Worm (Caenorhabditis elegans) whole organism, young adult: ENCODE measurements around the gene B0280.17.
A peak's percentile ranks its signal among the peaks of the same experiment; 100 is the strongest.

Experiments used
- F52B5.7 ChIP-seq: sonication (generic microtip); optimal IDR thresholded peaks from 2 replicates; lab custom pipeline; 2016; ENCODE audit warnings: mild to moderate bottlenecking, missing genetic modification characterization, missing compliant biosample characterization
- F55B11.4 ChIP-seq: sonication (generic microtip); optimal IDR thresholded peaks from 2 replicates; lab custom pipeline; 2016; ENCODE audit warnings: missing compliant biosample characterization, missing genetic modification characterization, borderline replicate concordance; ENCODE audit not compliant: insufficient read depth
- F57C9.4 ChIP-seq: sonication (generic microtip); optimal IDR thresholded peaks from 2 replicates; lab custom pipeline; 2017; ENCODE audit warnings: mild to moderate bottlenecking, missing genetic modification characterization, missing compliant biosample characterization
- K11D2.4 ChIP-seq: fragments of 200-800 bp; sonication (Bioruptor generic); IDR thresholded peaks from 2 replicates; pipeline ENCODE4 v1.3.6; 2022; ENCODE audit warnings: missing genetic modification reagents, missing genetic modification characterization, missing compliant biosample characterization
- T07F8.4 ChIP-seq: sonication (generic microtip); optimal IDR thresholded peaks from 2 replicates; lab custom pipeline; 2016; ENCODE audit warnings: mild to moderate bottlenecking, missing genetic modification characterization, moderate library complexity, missing compliant biosample characterization
- T26A5.8 ChIP-seq: sonication (generic microtip); optimal IDR thresholded peaks from 2 replicates; lab custom pipeline; 2016; ENCODE audit warnings: missing genetic modification characterization, missing compliant biosample characterization
- Y53G8AR.9 ChIP-seq: fragments of 200-800 bp; sonication (Bioruptor generic); conservative IDR thresholded peaks from 2 replicates; pipeline ENCODE4 v1.3.6; 2022; ENCODE audit warnings: missing genetic modification reagents, missing genetic modification characterization, missing compliant biosample characterization
- Y56A3A.18 ChIP-seq: fragments of 200-800 bp; sonication (Bioruptor generic); IDR thresholded peaks from 2 replicates; pipeline ENCODE4 v1.3.6; 2022; ENCODE audit warnings: missing genetic modification reagents, missing genetic modification characterization, missing compliant biosample characterization
- Y67H2A.10 ChIP-seq: fragments of 200-800 bp; sonication (Bioruptor generic); conservative IDR thresholded peaks from 2 replicates; pipeline ENCODE4 v1.3.6; 2022; ENCODE audit warnings: missing genetic modification reagents, missing genetic modification characterization, missing compliant biosample characterization
- ama-1 ChIP-seq, 3 experiments: fragments of 150-350 bp in 1 of 3; sonication (generic microtip) in 2 of 3; optimal IDR thresholded peaks; 2 replicates each; lab custom pipeline; 2014 to 2018; ENCODE audit warnings: missing biosample characterization in 2 of 3, missing genetic modification characterization in 2 of 3, missing genetic modification reagents in 2 of 3
- atf-7 ChIP-seq: sonication (generic microtip); optimal IDR thresholded peaks from 2 replicates; lab custom pipeline; 2017; ENCODE audit warnings: mild to moderate bottlenecking, missing genetic modification characterization, missing compliant biosample characterization
- athp-1 ChIP-seq: sonication (generic microtip); optimal IDR thresholded peaks from 2 replicates; lab custom pipeline; 2017; ENCODE audit warnings: mild to moderate bottlenecking, missing genetic modification characterization, missing compliant biosample characterization
- attf-5 ChIP-seq: fragments of 200-800 bp; sonication (Bioruptor generic); optimal IDR thresholded peaks from 2 replicates; lab custom pipeline; 2018; ENCODE audit warnings: mild to moderate bottlenecking, missing genetic modification characterization, missing compliant biosample characterization
- attf-6 ChIP-seq: fragments of 200-800 bp; sonication (Bioruptor generic); IDR thresholded peaks from 2 replicates; pipeline ENCODE4 v1.3.6; 2022; ENCODE audit warnings: missing genetic modification reagents, missing genetic modification characterization, missing compliant biosample characterization
- ccch-3 ChIP-seq: fragments of 200-800 bp; sonication (Bioruptor generic); optimal IDR thresholded peaks from 2 replicates; lab custom pipeline; 2018; ENCODE audit warnings: mild to moderate bottlenecking, missing genetic modification characterization, missing compliant biosample characterization
- cebp-2 ChIP-seq: fragments of 200-800 bp; sonication (Bioruptor generic); IDR thresholded peaks from 2 replicates; pipeline ENCODE4 v1.3.6; 2022; ENCODE audit warnings: missing genetic modification characterization, missing compliant biosample characterization
- ceh-100 ChIP-seq: fragments of 200-800 bp; sonication (Bioruptor generic); IDR thresholded peaks from 2 replicates; pipeline ENCODE4 v1.3.6; 2022; ENCODE audit warnings: missing genetic modification reagents, missing genetic modification characterization, missing compliant biosample characterization
- ceh-27 ChIP-seq: fragments of 200-800 bp; sonication (Bioruptor generic); optimal IDR thresholded peaks from 2 replicates; lab custom pipeline; 2018; ENCODE audit warnings: mild to moderate bottlenecking, missing genetic modification characterization, moderate library complexity, missing compliant biosample characterization
- ceh-40 ChIP-seq: fragments of 200-800 bp; sonication (Bioruptor generic); IDR thresholded peaks from 2 replicates; pipeline ENCODE4 v1.3.6; 2022; ENCODE audit warnings: missing genetic modification characterization, missing compliant biosample characterization
- chd-7 ChIP-seq: sonication (generic microtip); optimal IDR thresholded peaks from 2 replicates; lab custom pipeline; 2016; ENCODE audit warnings: mild to moderate bottlenecking, missing genetic modification characterization, moderate library complexity, missing compliant biosample characterization
- dox-1 ChIP-seq: fragments of 200-800 bp; sonication (Bioruptor generic); IDR thresholded peaks from 2 replicates; pipeline ENCODE4 v1.3.6; 2022; ENCODE audit warnings: missing genetic modification reagents, missing genetic modification characterization, missing compliant biosample characterization
- dpl-1 ChIP-seq: fragments of 150-350 bp; optimal IDR thresholded peaks from 2 replicates; lab custom pipeline; 2014; ENCODE audit warnings: missing biosample characterization, missing genetic modification reagents, missing genetic modification characterization
- egrh-3 ChIP-seq: fragments of 200-800 bp; sonication (Bioruptor generic); IDR thresholded peaks from 2 replicates; pipeline ENCODE4 v1.3.6; 2022; ENCODE audit warnings: missing genetic modification reagents, missing genetic modification characterization, missing compliant biosample characterization
- ekl-4 ChIP-seq: fragments of 200-800 bp; sonication (Bioruptor generic); IDR thresholded peaks from 2 replicates; pipeline ENCODE4 v1.3.6; 2022; ENCODE audit warnings: missing genetic modification reagents, missing genetic modification characterization, missing compliant biosample characterization
- ets-4 ChIP-seq: fragments of 200-800 bp; sonication (Bioruptor generic); optimal IDR thresholded peaks from 2 replicates; lab custom pipeline; 2018; ENCODE audit warnings: mild to moderate bottlenecking, missing genetic modification characterization, missing compliant biosample characterization
- fkh-3 ChIP-seq: sonication (generic microtip); optimal IDR thresholded peaks from 2 replicates; lab custom pipeline; 2016; ENCODE audit warnings: mild to moderate bottlenecking, missing genetic modification characterization, missing compliant biosample characterization
- gei-17 ChIP-seq: fragments of 200-800 bp; sonication (Bioruptor generic); optimal IDR thresholded peaks from 2 replicates; lab custom pipeline; 2018; ENCODE audit warnings: mild to moderate bottlenecking, missing genetic modification characterization, missing compliant biosample characterization
- hmg-20 ChIP-seq: fragments of 200-800 bp; sonication (Bioruptor generic); IDR thresholded peaks from 2 replicates; pipeline ENCODE4 v1.3.6; 2022; ENCODE audit warnings: missing genetic modification reagents, missing genetic modification characterization, missing compliant biosample characterization
- hrde-1 ChIP-seq: sonication (generic microtip); optimal IDR thresholded peaks from 2 replicates; lab custom pipeline; 2016; ENCODE audit warnings: missing genetic modification characterization, mild to moderate bottlenecking, missing compliant biosample characterization, moderate library complexity, missing genotype, missing genetic modification reagents, borderline replicate concordance
- hsf-1 ChIP-seq: fragments of 200-800 bp; sonication (Bioruptor generic); IDR thresholded peaks from 2 replicates; pipeline ENCODE4 v1.3.6; 2022; ENCODE audit warnings: missing genetic modification reagents, missing genetic modification characterization, missing compliant biosample characterization
- lag-1 ChIP-seq: fragments of 200-800 bp; sonication (Bioruptor generic); IDR thresholded peaks from 2 replicates; pipeline ENCODE4 v1.3.6; 2022; ENCODE audit warnings: missing genetic modification reagents, missing genetic modification characterization, missing compliant biosample characterization
- let-607 ChIP-seq, 2 experiments: fragments of 200-800 bp in 1 of 2; sonication (Bioruptor generic) in 1 of 2; sonication (generic microtip) in 1 of 2; optimal IDR thresholded peaks; 2 replicates each; lab custom pipeline; 2016 to 2018; ENCODE audit warnings: mild to moderate bottlenecking in 2 of 2, missing compliant biosample characterization in 2 of 2, missing genetic modification characterization in 2 of 2, moderate library complexity in 2 of 2, missing genotype in 1 of 2
- lin-40 ChIP-seq: sonication (generic microtip); optimal IDR thresholded peaks from 2 replicates; lab custom pipeline; 2016; ENCODE audit warnings: missing genetic modification characterization, mild to moderate bottlenecking, missing compliant biosample characterization, missing genotype, missing genetic modification reagents
- lin-54 ChIP-seq: fragments of 200-800 bp; sonication (Bioruptor generic); optimal IDR thresholded peaks from 2 replicates; lab custom pipeline; 2018; ENCODE audit warnings: mild to moderate bottlenecking, missing genetic modification characterization, missing compliant biosample characterization
- lsy-27 ChIP-seq: sonication (generic microtip); optimal IDR thresholded peaks from 2 replicates; lab custom pipeline; 2017; ENCODE audit warnings: missing genetic modification characterization, mild to moderate bottlenecking, missing compliant biosample characterization, antibody characterized with exemption, missing genotype, borderline replicate concordance; ENCODE audit not compliant: insufficient read depth
- mxl-1 ChIP-seq: sonication (generic microtip); optimal IDR thresholded peaks from 2 replicates; lab custom pipeline; 2016; ENCODE audit warnings: missing genetic modification characterization, missing compliant biosample characterization
- nfya-1 ChIP-seq: sonication (generic microtip); optimal IDR thresholded peaks from 2 replicates; lab custom pipeline; 2017; ENCODE audit warnings: antibody characterized with exemption, missing compliant biosample characterization, missing genetic modification characterization, borderline replicate concordance; ENCODE audit not compliant: insufficient read depth
- nfyb-1 ChIP-seq: fragments of 200-800 bp; sonication (Bioruptor generic); IDR thresholded peaks from 2 replicates; pipeline ENCODE4 v1.3.6; 2022; ENCODE audit warnings: missing genetic modification reagents, missing genetic modification characterization, missing compliant biosample characterization
- nhr-120 ChIP-seq: fragments of 200-800 bp; sonication (Bioruptor generic); IDR thresholded peaks from 2 replicates; pipeline ENCODE4 v1.3.6; 2022; ENCODE audit warnings: missing genetic modification characterization, missing compliant biosample characterization
- nhr-27 ChIP-seq: fragments of 200-800 bp; sonication (Bioruptor generic); optimal IDR thresholded peaks from 2 replicates; lab custom pipeline; 2018; ENCODE audit warnings: mild to moderate bottlenecking, missing genetic modification characterization, moderate library complexity, missing compliant biosample characterization
- rec-8 ChIP-seq, 2 experiments: sonication (generic microtip); optimal IDR thresholded peaks; 2 replicates each; lab custom pipeline; 2016; ENCODE audit warnings: mild to moderate bottlenecking in 2 of 2, missing genetic modification characterization in 2 of 2, missing genetic modification reagents in 2 of 2, missing genotype in 2 of 2, missing biosample characterization in 1 of 2, missing compliant biosample characterization in 1 of 2, moderate library complexity in 1 of 2
- rpc-1 ChIP-seq, 2 experiments: fragments of 150-350 bp in 1 of 2; sonication (generic microtip) in 1 of 2; optimal IDR thresholded peaks; 2 replicates each; lab custom pipeline; 2014 to 2018; ENCODE audit warnings: missing biosample characterization in 1 of 2, missing genetic modification characterization in 1 of 2, missing genetic modification reagents in 1 of 2, missing genotype in 1 of 2
- snpc-1.1 ChIP-seq: sonication (generic microtip); optimal IDR thresholded peaks from 2 replicates; lab custom pipeline; 2017; ENCODE audit warnings: missing genetic modification characterization, mild to moderate bottlenecking, missing compliant biosample characterization, antibody characterized with exemption, moderate library complexity, missing genotype, missing genetic modification reagents; ENCODE audit not compliant: insufficient read depth
- snpc-4 ChIP-seq, 5 experiments: fragments of 150-350 bp in 1 of 5; sonication (generic microtip) in 4 of 5; optimal IDR thresholded peaks; 2 replicates each; lab custom pipeline; 2014 to 2018; ENCODE audit warnings: missing genetic modification characterization in 5 of 5, missing biosample characterization in 3 of 5, antibody characterized with exemption in 2 of 5, mild to moderate bottlenecking in 2 of 5, missing compliant biosample characterization in 2 of 5, missing genotype in 2 of 5, moderate library complexity in 2 of 5, missing genetic modification reagents in 1 of 5
- sptf-2 ChIP-seq: fragments of 200-800 bp; sonication (Bioruptor generic); optimal IDR thresholded peaks from 2 replicates; lab custom pipeline; 2018; ENCODE audit warnings: mild to moderate bottlenecking, missing genetic modification characterization, missing compliant biosample characterization
- zfh-2 ChIP-seq: fragments of 200-800 bp; sonication (Bioruptor generic); conservative IDR thresholded peaks from 2 replicates; pipeline ENCODE4 v1.3.6; 2022; ENCODE audit warnings: missing genetic modification reagents, missing genetic modification characterization, missing compliant biosample characterization

B0280.17 gene

ce11 chrIII:7165816-7166229, 29.9 kb upstream of the B0280.17 start (continued):
- TF ChIP-seq ekl-4 (no peak), zfh-2 (no peak), ceh-100 (GFP tag; lab: Robert Waterston, UW) (no peak), T07F8.4 (tag; lab: Kevin White, UChicago) (no peak), lin-54 (peak; percentile 61), ceh-27 (GFP tag; lab: Kevin White, UChicago) (no peak), fkh-3 (tag; lab: Kevin White, UChicago) (no peak), ceh-40 (GFP tag; lab: Robert Waterston, UW) (no peak), cebp-2 (no peak), attf-5 (peak; percentile 92), snpc-4 (GFP tag; optimal IDR thresholded peaks at IDR 0.05; lab: Kevin White, UChicago) (no peak), snpc-4 (tag; optimal IDR thresholded peaks at IDR 0.05; lab: Kevin White, UChicago) (peak in 2 of 4 experiments; percentile 21 to 76), Y53G8AR.9 (no peak), Y56A3A.18 (GFP tag; lab: Robert Waterston, UW) (no peak), gei-17 (no peak), snpc-1.1 (tag; lab: Kevin White, UChicago) (no peak), rpc-1 (optimal IDR thresholded peaks at IDR 0.05; lab: Kevin White, UChicago) (no peak), rpc-1 (tag; optimal IDR thresholded peaks at IDR 0.05; lab: Kevin White, UChicago) (no peak), T26A5.8 (no peak), hrde-1 (tag; lab: Kevin White, UChicago) (no peak), F55B11.4 (tag; lab: Kevin White, UChicago) (no peak), let-607 (tag; optimal IDR thresholded peaks at IDR 0.05; lab: Kevin White, UChicago) (peak; percentile 68 to 75), nhr-27 (tag; lab: Kevin White, UChicago) (no peak), sptf-2 (no peak), athp-1 (tag; lab: Kevin White, UChicago) (no peak), Y67H2A.10 (GFP tag; lab: Robert Waterston, UW) (no peak), atf-7 (tag; lab: Kevin White, UChicago) (peak; percentile 42), egrh-3 (no peak), ets-4 (peak; percentile 87), ccch-3 (no peak), K11D2.4 (no peak), ama-1 (optimal IDR thresholded peaks at IDR 0.05; lab: Kevin White, UChicago) (no peak), ama-1 (GFP tag; optimal IDR thresholded peaks at IDR 0.05; lab: Kevin White, UChicago) (no peak), dox-1 (peak; percentile 65), lag-1 (GFP tag; lab: Robert Waterston, UW) (no peak), nfya-1 (tag; lab: Kevin White, UChicago) (no peak), attf-6 (no peak), lsy-27 (tag; lab: Kevin White, UChicago) (no peak), F57C9.4 (tag; lab: Kevin White, UChicago) (no peak), F52B5.7 (tag; lab: Kevin White, UChicago) (no peak), nfyb-1 (GFP tag; lab: Robert Waterston, UW) (0 out of 2 replicates have a peak, but pooled peaks have one; percentile 55), hsf-1 (no peak), chd-7 (tag; lab: Kevin White, UChicago) (no peak), lin-40 (tag; lab: Kevin White, UChicago) (peak; percentile 15), nhr-120 (GFP tag; lab: Robert Waterston, UW) (no peak), rec-8 (tag; optimal IDR thresholded peaks at IDR 0.05; lab: Kevin White, UChicago) (no peak), dpl-1 (GFP tag; lab: Kevin White, UChicago) (no peak), hmg-20 (GFP tag; lab: Robert Waterston, UW) (no peak), mxl-1 (no peak)
